Fruit fly (Drosophila melanogaster) whole organism, wandering third instar larva: ENCODE results near the gene CG14052.

ENCODE experiments used
- Abd-B ChIP-seq: fragments of >200 bp; optimal IDR thresholded peaks from 2 replicates; lab custom pipeline; 2017; ENCODE audit warnings: missing biosample characterization, missing genetic modification characterization
- Dfd ChIP-seq: fragments of >200 bp; optimal IDR thresholded peaks from 2 replicates; lab custom pipeline; 2017; ENCODE audit warnings: missing biosample characterization, missing genetic modification characterization
- Mio ChIP-seq: sonication (Bioruptor generic); optimal IDR thresholded peaks from 2 replicates; lab custom pipeline; 2016; ENCODE audit warnings: missing biosample characterization, missing genetic modification characterization
- Myc ChIP-seq: fragments of >200 bp; optimal IDR thresholded peaks from 2 replicates; lab custom pipeline; 2017
- OdsH ChIP-seq: fragments of 200-800 bp; sonication (Bioruptor generic); optimal IDR thresholded peaks from 2 replicates; lab custom pipeline; 2016; ENCODE audit warnings: missing biosample characterization, mild to moderate bottlenecking, missing genetic modification characterization
- Sp1 ChIP-seq: fragments of 200-800 bp; sonication (Bioruptor generic); optimal IDR thresholded peaks from 3 replicates; lab custom pipeline; 2019; ENCODE audit warnings: missing biosample characterization, mild to moderate bottlenecking, missing genetic modification characterization, moderate library complexity
- ey ChIP-seq: fragments of 200-800 bp; sonication (Bioruptor generic); optimal IDR thresholded peaks from 2 replicates; lab custom pipeline; 2016; ENCODE audit warnings: missing biosample characterization, missing genetic modification characterization
- foxo ChIP-seq, 2 experiments: fragments of 200-800 bp; sonication (Bioruptor generic); optimal IDR thresholded peaks; 2 replicates in 1 of 2; 3 replicates in 1 of 2; lab custom pipeline; 2016 to 2017; ENCODE audit warnings: missing biosample characterization in 2 of 2, missing genetic modification characterization in 2 of 2
- fru ChIP-seq: fragments of 200-800 bp; sonication (Bioruptor generic); optimal IDR thresholded peaks from 3 replicates; lab custom pipeline; 2016; ENCODE audit warnings: missing biosample characterization, mild to moderate bottlenecking, missing genetic modification characterization
- h ChIP-seq: fragments of 200-800 bp; sonication (Bioruptor generic); optimal IDR thresholded peaks from 3 replicates; lab custom pipeline; 2016; ENCODE audit warnings: missing biosample characterization, mild to moderate bottlenecking, missing genetic modification characterization
- lola ChIP-seq: fragments of >200 bp; optimal IDR thresholded peaks from 2 replicates; lab custom pipeline; 2017; ENCODE audit warnings: missing biosample characterization, missing genetic modification characterization
- pan ChIP-seq: fragments of >200 bp; optimal IDR thresholded peaks from 2 replicates; lab custom pipeline; 2017
- rgr ChIP-seq: fragments of 200-800 bp; sonication (Bioruptor generic); optimal IDR thresholded peaks from 3 replicates; lab custom pipeline; 2016; ENCODE audit warnings: missing biosample characterization, mild to moderate bottlenecking, missing genetic modification characterization
- usp ChIP-seq: fragments of >200 bp; optimal IDR thresholded peaks from 2 replicates; lab custom pipeline; 2017; ENCODE audit warnings: missing biosample characterization, missing genetic modification characterization

dm6 chrX:2175956-2176469, 47.5 kb upstream of the CG14052 start, which contains the start of gene Cyp4d2:
- TF ChIP-seq lola (GFP tag; lab: Kevin White, UChicago), result no peak
- no peak for TF ChIP-seq h (GFP tag; lab: Kevin White, UChicago)
- no peak for TF ChIP-seq fru (GFP tag; lab: Kevin White, UChicago)
- no peak for TF ChIP-seq OdsH (GFP tag; lab: Kevin White, UChicago)
- no peak for TF ChIP-seq foxo (GFP tag; optimal IDR thresholded peaks at IDR 0.05; lab: Kevin White, UChicago)
- TF ChIP-seq usp, result no peak
- no peak for TF ChIP-seq Sp1 (GFP tag; lab: Kevin White, UChicago)
- TF ChIP-seq Myc (lab: Kevin White, UChicago), result no peak
- no peak for TF ChIP-seq Mio (GFP tag; lab: Kevin White, UChicago)
- no peak for TF ChIP-seq rgr (GFP tag; lab: Kevin White, UChicago)
- no peak for TF ChIP-seq ey (GFP tag; lab: Kevin White, UChicago)
- no peak for TF ChIP-seq Dfd (GFP tag; lab: Kevin White, UChicago)
- TF ChIP-seq Abd-B (GFP tag; lab: Kevin White, UChicago), result no peak
- TF ChIP-seq pan, result no peak
